Fruit fly (Drosophila melanogaster) Kc167 (cell line): Measurements from ENCODE around the gene Sas10.

ENCODE experiments used
- Myc ChIP-seq: fragments of >200 bp; optimal IDR thresholded peaks from 2 replicates; lab custom pipeline; 2017; ENCODE audit warnings: missing external identifiers
- Sin3A ChIP-seq: fragments of >200 bp; optimal IDR thresholded peaks from 2 replicates; lab custom pipeline; 2018; ENCODE audit warnings: missing external identifiers
- h ChIP-seq: fragments of >200 bp; optimal IDR thresholded peaks from 3 replicates; lab custom pipeline; 2018; ENCODE audit warnings: missing external identifiers
- insv ChIP-seq: fragments of >200 bp; optimal IDR thresholded peaks from 3 replicates; lab custom pipeline; 2018; ENCODE audit warnings: missing external identifiers
- psq ChIP-seq: fragments of >200 bp; optimal IDR thresholded peaks from 2 replicates; lab custom pipeline; 2017; ENCODE audit warnings: missing external identifiers
- ttk ChIP-seq: sonication (Bioruptor generic); optimal IDR thresholded peaks from 2 replicates; lab custom pipeline; 2017; ENCODE audit warnings: missing external identifiers

The Sas10 gene

dm6 chrX:5358813-5359212 lies 41.6 kb downstream of the Sas10 start:
- TF ChIP-seq insv (lab: Kevin White, UChicago), result no peak
- TF ChIP-seq Sin3A (lab: Kevin White, UChicago), result no peak
- no peak for TF ChIP-seq h (lab: Kevin White, UChicago)
- TF ChIP-seq Myc (lab: Kevin White, UChicago), result no peak
- TF ChIP-seq ttk (lab: Kevin White, UChicago), result no peak
- TF ChIP-seq psq (lab: Kevin White, UChicago), result no peak

dm6 chrX:5363116-5363515 lies 45.9 kb downstream of the Sas10 start:
- no peak for TF ChIP-seq Sin3A (lab: Kevin White, UChicago)
- no peak for TF ChIP-seq psq (lab: Kevin White, UChicago)
- no peak for TF ChIP-seq h (lab: Kevin White, UChicago)
- TF ChIP-seq ttk (lab: Kevin White, UChicago), result no peak
- TF ChIP-seq insv (lab: Kevin White, UChicago), result no peak
- no peak for TF ChIP-seq Myc (lab: Kevin White, UChicago)

dm6 chrX:5364031-5364430 lies 46.8 kb downstream of the Sas10 start:
- TF ChIP-seq h (lab: Kevin White, UChicago) (no peak), psq (lab: Kevin White, UChicago) (no peak), Myc (lab: Kevin White, UChicago) (no peak), ttk (lab: Kevin White, UChicago) (no peak), Sin3A (lab: Kevin White, UChicago) (no peak), insv (lab: Kevin White, UChicago) (no peak)
